Worm (Caenorhabditis elegans) whole organism, midembryonic: ENCODE data around the gene nlg-1.

Source experiments
- T22C8.4 ChIP-seq: fragments of 200-800 bp; sonication (Bioruptor generic); IDR thresholded peaks from 2 replicates; pipeline ENCODE4 v1.3.6; 2022; ENCODE audit warnings: missing genetic modification characterization, missing compliant biosample characterization
- cog-1 ChIP-seq: sonication (generic microtip); optimal IDR thresholded peaks from 2 replicates; lab custom pipeline; 2016; ENCODE audit warnings: missing genetic modification characterization, missing compliant biosample characterization
- flt-1 ChIP-seq: fragments of 200-800 bp; sonication (Bioruptor generic); IDR thresholded peaks from 2 replicates; pipeline ENCODE4 v1.3.6; 2022; ENCODE audit warnings: missing genetic modification characterization, missing compliant biosample characterization
- klf-2 ChIP-seq: fragments of 200-800 bp; sonication (Bioruptor generic); conservative IDR thresholded peaks from 2 replicates; pipeline ENCODE4 v1.3.6; 2022; ENCODE audit warnings: missing genetic modification reagents, missing genetic modification characterization, missing compliant biosample characterization
- med-1 ChIP-seq: sonication (generic microtip); optimal IDR thresholded peaks from 2 replicates; lab custom pipeline; 2017; ENCODE audit warnings: missing genetic modification characterization, mild to moderate bottlenecking, missing compliant biosample characterization, antibody characterized with exemption, missing genetic modification reagents; ENCODE audit not compliant: insufficient read depth
- ref-1 ChIP-seq: fragments of 200-800 bp; sonication (Bioruptor generic); conservative IDR thresholded peaks from 2 replicates; pipeline ENCODE4 v1.3.6; 2022; ENCODE audit warnings: missing genetic modification reagents, missing genetic modification characterization, missing compliant biosample characterization
- tab-1 ChIP-seq: fragments of 200-800 bp; sonication (Bioruptor generic); IDR thresholded peaks from 2 replicates; pipeline ENCODE4 v1.3.6; 2022; ENCODE audit warnings: missing genetic modification characterization, missing compliant biosample characterization
- ztf-23 ChIP-seq: fragments of 200-800 bp; sonication (Bioruptor generic); IDR thresholded peaks from 2 replicates; pipeline ENCODE4 v1.3.6; 2022; ENCODE audit warnings: missing genetic modification reagents, missing genetic modification characterization, missing compliant biosample characterization
- ztf-29 ChIP-seq: fragments of 200-800 bp; sonication (Bioruptor generic); IDR thresholded peaks from 2 replicates; pipeline ENCODE4 v1.3.6; 2022; ENCODE audit warnings: missing genetic modification reagents, missing genetic modification characterization, missing compliant biosample characterization

The nlg-1 gene

ce11 chrX:13615181-13615580 lies 15.8 kb downstream of the nlg-1 start:
- no peak for TF ChIP-seq med-1

DNA sequence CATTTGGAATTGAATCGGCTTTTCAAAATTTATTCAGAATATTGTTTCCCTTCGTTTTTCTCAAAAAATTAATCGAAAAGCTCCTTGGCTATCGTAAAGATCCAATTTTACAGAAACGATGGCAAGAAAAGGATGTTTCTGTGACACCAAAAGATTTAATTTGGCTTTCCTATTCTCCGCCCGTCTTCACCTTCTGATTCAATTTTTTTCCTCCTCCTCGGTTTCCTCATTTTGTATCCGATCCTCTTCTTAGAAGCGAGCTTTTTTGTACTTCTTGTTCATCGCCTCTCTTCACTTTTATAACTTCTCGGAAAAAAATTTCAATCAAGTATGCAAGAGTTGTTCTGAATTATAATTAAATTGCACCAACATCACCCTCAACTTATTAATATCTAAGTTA lies 20.9 kb downstream of the nlg-1 start:
- TF ChIP-seq med-1 (no peak), flt-1 (no peak), cog-1 (tag; lab: Kevin White, UChicago) (no peak), ref-1 (GFP tag; lab: Robert Waterston, UW) (no peak), tab-1 (GFP tag; lab: Robert Waterston, UW) (no peak), ztf-23 (GFP tag; lab: Robert Waterston, UW) (no peak)

- no peak for TF ChIP-seq flt-1
- no peak for TF ChIP-seq ref-1 (GFP tag; lab: Robert Waterston, UW)
- TF ChIP-seq ztf-29 (GFP tag; lab: Robert Waterston, UW) = no peak
- TF ChIP-seq tab-1 (GFP tag; lab: Robert Waterston, UW) = no peak
- TF ChIP-seq ztf-23 (GFP tag; lab: Robert Waterston, UW) = no peak
- no peak for TF ChIP-seq cog-1 (tag; lab: Kevin White, UChicago)
- no peak for TF ChIP-seq klf-2 (GFP tag; lab: Robert Waterston, UW)
- TF ChIP-seq T22C8.4 (GFP tag; lab: Robert Waterston, UW) = no peak
- TF ChIP-seq med-1 = no peak
Measured at ce11 chrX:13605854-13606253, 25.1 kb downstream of the nlg-1 start.

ce11 chrX:13604946-13605617 lies 25.9 kb downstream of the nlg-1 start, which contains the start of gene F54B11.9:
F54B11.9 (plus strand) TSS chrX:13605567.
- TF ChIP-seq ztf-23 (GFP tag; lab: Robert Waterston, UW) = no peak
- no peak for TF ChIP-seq tab-1 (GFP tag; lab: Robert Waterston, UW)
- TF ChIP-seq flt-1 = no peak
- TF ChIP-seq cog-1 (tag; lab: Kevin White, UChicago) = no peak

ce11 chrX:13603826-13604225 lies 27.1 kb downstream of the nlg-1 start, which contains the start of gene F54B11.8:
F54B11.8 (minus strand) TSS chrX:13603926.
- TF ChIP-seq ztf-29 (GFP tag; lab: Robert Waterston, UW) (no peak), klf-2 (GFP tag; lab: Robert Waterston, UW) (no peak), ref-1 (GFP tag; lab: Robert Waterston, UW) (no peak), T22C8.4 (GFP tag; lab: Robert Waterston, UW) (no peak), flt-1 (no peak), cog-1 (tag; lab: Kevin White, UChicago) (no peak), med-1 (no peak), tab-1 (GFP tag; lab: Robert Waterston, UW) (no peak), ztf-23 (GFP tag; lab: Robert Waterston, UW) (no peak)

DNA sequence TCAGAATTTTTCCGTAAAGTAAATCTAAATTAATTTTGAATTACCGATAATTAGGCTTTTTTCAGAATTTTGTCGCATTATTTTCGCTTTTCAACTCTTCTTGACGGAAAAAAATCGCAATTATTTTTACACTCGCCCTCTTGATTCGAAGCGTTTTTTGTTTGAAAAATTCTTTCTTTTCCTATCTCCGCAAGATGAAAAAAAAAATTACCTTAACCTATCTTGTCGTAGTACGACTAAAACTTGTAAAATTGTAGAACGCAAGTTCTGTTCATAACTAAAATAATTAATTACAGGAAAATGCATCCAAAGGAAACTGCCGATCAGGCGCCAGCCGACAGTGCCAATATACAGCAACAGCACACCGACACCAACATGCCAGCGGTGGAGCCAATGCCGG lies 30.8 kb downstream of the nlg-1 start, which contains the start of gene F54B11.7:
TSS of gene F54B11.7 (plus strand) at position 301 of the 400 bp plus-strand sequence.
- TF ChIP-seq klf-2 (GFP tag; lab: Robert Waterston, UW) (no peak), ztf-23 (GFP tag; lab: Robert Waterston, UW) (no peak), tab-1 (GFP tag; lab: Robert Waterston, UW) (no peak), cog-1 (tag; lab: Kevin White, UChicago) (no peak), med-1 (no peak)

ce11 chrX:13598021-13598499 lies 32.9 kb downstream of the nlg-1 start, which contains the start of gene bra-1:
bra-1 (plus strand) TSS chrX:13598449.
- TF ChIP-seq flt-1 (peak; percentile 63), T22C8.4 (GFP tag; lab: Robert Waterston, UW) (no peak), med-1 (no peak), ztf-29 (GFP tag; lab: Robert Waterston, UW) (no peak), cog-1 (tag; lab: Kevin White, UChicago) (peak; percentile 19), ztf-23 (GFP tag; lab: Robert Waterston, UW) (peak; percentile 53; the same call in 1 of the 2 replicates)

ce11 chrX:13596003-13596767 lies 34.8 kb downstream of the nlg-1 start, which contains the start of gene F54B11.5:
F54B11.5 (minus strand) TSS chrX:13596068.
- TF ChIP-seq flt-1 (0 out of 2 replicates have a peak, but pooled peaks have one; percentile 9), ref-1 (GFP tag; lab: Robert Waterston, UW) (no peak), T22C8.4 (GFP tag; lab: Robert Waterston, UW) (no peak), cog-1 (tag; lab: Kevin White, UChicago) (peak; percentile 30), klf-2 (GFP tag; lab: Robert Waterston, UW) (no peak)

DNA sequence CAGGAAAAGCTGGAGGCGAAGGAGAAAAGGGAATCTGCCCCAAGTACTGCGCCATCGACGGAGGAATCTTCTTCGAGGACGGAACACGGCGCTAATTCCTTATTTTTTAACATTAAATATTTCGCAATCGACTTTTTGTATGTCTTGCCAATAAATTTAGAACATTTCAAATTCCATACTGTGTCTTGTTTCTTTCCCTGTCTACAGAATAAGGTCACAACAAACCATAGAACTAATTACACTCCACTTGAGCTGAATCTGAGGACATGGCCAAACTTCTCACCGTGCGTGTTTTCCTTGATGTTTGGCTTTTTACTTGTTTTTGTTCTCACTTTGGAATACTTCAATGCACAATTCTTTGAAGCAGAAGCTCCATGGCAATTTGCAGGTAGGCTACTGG lies 38.6 kb downstream of the nlg-1 start, which contains the start of gene F54B11.4:
TSS of gene F54B11.4 (plus strand) at position 301 of the 400 bp plus-strand sequence.
- TF ChIP-seq flt-1 (no peak), tab-1 (GFP tag; lab: Robert Waterston, UW) (no peak), ref-1 (GFP tag; lab: Robert Waterston, UW) (no peak), ztf-29 (GFP tag; lab: Robert Waterston, UW) (no peak), cog-1 (tag; lab: Kevin White, UChicago) (no peak), med-1 (no peak)

DNA sequence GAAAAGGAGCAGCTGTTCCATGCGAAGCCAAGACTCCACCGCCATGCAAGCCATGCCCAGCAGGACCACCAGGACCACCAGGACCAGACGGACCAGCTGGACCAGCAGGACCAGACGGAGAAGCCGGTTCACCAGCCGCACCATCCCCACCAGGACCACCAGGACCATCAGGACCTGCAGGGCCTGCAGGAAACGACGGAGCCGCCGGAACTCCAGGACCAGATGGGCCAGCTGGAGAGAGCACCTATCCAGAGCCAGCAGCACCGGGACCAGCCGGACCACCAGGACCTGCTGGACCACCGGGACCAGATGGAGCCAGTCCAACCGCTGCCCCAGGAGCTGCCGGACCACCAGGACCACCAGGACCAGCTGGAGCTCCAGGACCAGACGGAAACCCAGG lies 39.0 kb downstream of the nlg-1 start:
- TF ChIP-seq med-1 (no peak), ztf-29 (GFP tag; lab: Robert Waterston, UW) (no peak), ztf-23 (GFP tag; lab: Robert Waterston, UW) (no peak), tab-1 (GFP tag; lab: Robert Waterston, UW) (no peak), klf-2 (GFP tag; lab: Robert Waterston, UW) (no peak), flt-1 (no peak), T22C8.4 (GFP tag; lab: Robert Waterston, UW) (no peak), ref-1 (GFP tag; lab: Robert Waterston, UW) (no peak), cog-1 (tag; lab: Kevin White, UChicago) (no peak)
